Fruit fly (Drosophila melanogaster) Kc167 (cell line): ENCODE results near the gene CG8206.

Source experiments
- Myc ChIP-seq: fragments of >200 bp; optimal IDR thresholded peaks from 2 replicates; lab custom pipeline; 2017; ENCODE audit warnings: missing external identifiers
- insv ChIP-seq: fragments of >200 bp; optimal IDR thresholded peaks from 3 replicates; lab custom pipeline; 2018; ENCODE audit warnings: missing external identifiers
- psq ChIP-seq: fragments of >200 bp; optimal IDR thresholded peaks from 2 replicates; lab custom pipeline; 2017; ENCODE audit warnings: missing external identifiers

DNA sequence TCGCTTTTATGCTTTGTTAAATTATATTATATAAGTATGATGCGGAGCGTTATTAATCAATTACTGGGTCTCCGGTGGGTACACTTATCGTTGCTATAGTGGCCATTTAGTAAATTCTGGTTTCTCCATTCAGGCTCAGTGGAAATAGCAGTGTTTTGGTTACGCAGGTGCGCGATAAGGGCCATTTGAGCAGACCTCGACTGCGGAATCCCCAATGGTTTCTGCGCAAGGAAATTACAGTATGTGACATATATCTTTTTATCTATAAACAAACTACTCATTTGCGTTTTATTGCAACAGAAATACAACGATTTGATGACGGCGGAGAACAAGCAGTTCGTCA is 22.2 kb downstream of the CG8206 start:
- no peak for TF ChIP-seq insv (lab: Kevin White, UChicago)
- no peak for TF ChIP-seq psq (lab: Kevin White, UChicago)
- TF ChIP-seq Myc = no peak
